Worm (Caenorhabditis elegans) whole organism, L1 larva: ENCODE data around the gene F09C12.8.

Experiments
- F16B12.6 ChIP-seq: fragments of 150-350 bp; optimal IDR thresholded peaks from 2 replicates; lab custom pipeline; 2014; ENCODE audit warnings: missing biosample characterization, missing genetic modification characterization
- Y116A8C.19 ChIP-seq: sonication (generic microtip); optimal IDR thresholded peaks from 2 replicates; lab custom pipeline; 2016; ENCODE audit warnings: missing compliant biosample characterization, missing genetic modification characterization, borderline replicate concordance
- aha-1 ChIP-seq: fragments of 150-350 bp; optimal IDR thresholded peaks from 2 replicates; lab custom pipeline; 2014; ENCODE audit warnings: missing biosample characterization, missing genetic modification characterization
- alr-1 ChIP-seq: fragments of 200-800 bp; sonication (Bioruptor generic); optimal IDR thresholded peaks from 2 replicates; lab custom pipeline; 2018; ENCODE audit warnings: borderline replicate concordance, mild to moderate bottlenecking, missing genetic modification characterization, missing compliant biosample characterization
- aly-2 ChIP-seq: fragments of 150-350 bp; optimal IDR thresholded peaks from 2 replicates; lab custom pipeline; 2014; ENCODE audit warnings: missing biosample characterization, missing genetic modification characterization
- ama-1 ChIP-seq: fragments of 150-350 bp; optimal IDR thresholded peaks from 2 replicates; lab custom pipeline; 2014
- blmp-1 ChIP-seq: fragments of 150-350 bp; optimal IDR thresholded peaks from 2 replicates; lab custom pipeline; 2014; ENCODE audit warnings: missing biosample characterization, missing genetic modification characterization
- ceh-63 ChIP-seq: fragments of 200-800 bp; sonication (Bioruptor generic); optimal IDR thresholded peaks from 2 replicates; lab custom pipeline; 2018; ENCODE audit warnings: mild to moderate bottlenecking, missing genetic modification characterization, missing compliant biosample characterization
- ceh-82 ChIP-seq, 3 experiments: fragments of 150-350 bp in 1 of 3; sonication (generic microtip) in 2 of 3; optimal IDR thresholded peaks; 2 replicates each; lab custom pipeline; 2014 to 2017; ENCODE audit warnings: missing biosample characterization in 3 of 3, missing genetic modification characterization in 3 of 3
- ceh-90 ChIP-seq: sonication (generic microtip); optimal IDR thresholded peaks from 2 replicates; lab custom pipeline; 2016; ENCODE audit warnings: missing genetic modification characterization, missing compliant biosample characterization
- ces-1 ChIP-seq: fragments of 150-350 bp; optimal IDR thresholded peaks from 2 replicates; lab custom pipeline; 2014; ENCODE audit warnings: missing biosample characterization, missing genetic modification reagents, missing genetic modification characterization
- dpl-1 ChIP-seq, 3 experiments: fragments of 150-350 bp in 2 of 3; sonication (generic microtip) in 1 of 3; optimal IDR thresholded peaks; 2 replicates each; lab custom pipeline; 2014 to 2017; ENCODE audit warnings: missing biosample characterization in 3 of 3, missing genetic modification characterization in 3 of 3, missing genetic modification reagents in 3 of 3
- egl-27 ChIP-seq, 2 experiments: fragments of 150-350 bp in 1 of 2; sonication (generic microtip); optimal IDR thresholded peaks; 3 replicates each; lab custom pipeline; 2017 to 2018; ENCODE audit warnings: missing biosample characterization in 2 of 2, missing genetic modification characterization in 2 of 2, missing genetic modification reagents in 2 of 2
- elt-2 ChIP-seq: sonication (generic microtip); optimal IDR thresholded peaks from 2 replicates; lab custom pipeline; 2016; ENCODE audit warnings: missing genetic modification characterization, mild to moderate bottlenecking, inconsistent platforms, missing compliant biosample characterization, missing genetic modification reagents
- elt-3 ChIP-seq, 6 experiments: fragments of 150-350 bp in 1 of 6; sonication (generic microtip); optimal IDR thresholded peaks; 2 replicates each; lab custom pipeline; 2017 to 2018; ENCODE audit warnings: missing biosample characterization in 6 of 6, missing genetic modification characterization in 6 of 6, inconsistent platforms in 1 of 6
- fkh-4 ChIP-seq: sonication (generic microtip); optimal IDR thresholded peaks from 2 replicates; lab custom pipeline; 2016; ENCODE audit warnings: missing compliant biosample characterization, missing genetic modification characterization, borderline replicate concordance
- fkh-8 ChIP-seq: sonication (generic microtip); optimal IDR thresholded peaks from 2 replicates; lab custom pipeline; 2016; ENCODE audit warnings: mild to moderate bottlenecking, missing genetic modification characterization, missing compliant biosample characterization
- hlh-4 ChIP-seq: sonication (generic microtip); optimal IDR thresholded peaks from 2 replicates; lab custom pipeline; 2016; ENCODE audit warnings: mild to moderate bottlenecking, missing genetic modification characterization, missing compliant biosample characterization
- hpl-2 ChIP-seq: fragments of 150-350 bp; optimal IDR thresholded peaks from 2 replicates; lab custom pipeline; 2014; ENCODE audit warnings: missing biosample characterization, missing genetic modification reagents, missing genetic modification characterization
- irx-1 ChIP-seq: sonication (generic microtip); optimal IDR thresholded peaks from 2 replicates; lab custom pipeline; 2016; ENCODE audit warnings: missing genetic modification characterization, missing compliant biosample characterization
- isw-1 ChIP-seq: fragments of 200-800 bp; sonication (Bioruptor generic); IDR thresholded peaks from 2 replicates; pipeline ENCODE4 v1.3.6; 2022; ENCODE audit warnings: missing genetic modification characterization, missing compliant biosample characterization
- lin-15B ChIP-seq: fragments of 150-350 bp; sonication (generic microtip); optimal IDR thresholded peaks from 3 replicates; lab custom pipeline; 2014; ENCODE audit warnings: missing biosample characterization, missing genetic modification characterization
- lin-35 ChIP-seq, 2 experiments: fragments of 150-350 bp; optimal IDR thresholded peaks; 2 replicates each; lab custom pipeline; 2014; ENCODE audit warnings: missing biosample characterization in 2 of 2, missing genetic modification characterization in 2 of 2, missing genetic modification reagents in 2 of 2
- lin-39 ChIP-seq: fragments of 150-350 bp; optimal IDR thresholded peaks from 2 replicates; lab custom pipeline; 2014; ENCODE audit warnings: missing biosample characterization, missing genetic modification reagents, missing genetic modification characterization
- lir-3 ChIP-seq: sonication (generic microtip); optimal IDR thresholded peaks from 2 replicates; lab custom pipeline; 2016; ENCODE audit warnings: mild to moderate bottlenecking, missing genetic modification characterization, moderate library complexity, missing compliant biosample characterization; ENCODE audit not compliant: poor library complexity
- mab-9 ChIP-seq: fragments of 200-800 bp; sonication (Bioruptor generic); IDR thresholded peaks from 2 replicates; pipeline ENCODE4 v1.3.6; 2022; ENCODE audit warnings: missing genetic modification reagents, missing genetic modification characterization, missing compliant biosample characterization
- mef-2 ChIP-seq: fragments of 150-350 bp; optimal IDR thresholded peaks from 2 replicates; lab custom pipeline; 2014; ENCODE audit warnings: missing biosample characterization, missing genetic modification characterization
- nhr-11 ChIP-seq: fragments of 150-350 bp; optimal IDR thresholded peaks from 2 replicates; lab custom pipeline; 2014; ENCODE audit warnings: missing biosample characterization, missing genetic modification characterization
- nhr-19 ChIP-seq: fragments of 200-800 bp; sonication (Bioruptor generic); conservative IDR thresholded peaks from 2 replicates; pipeline ENCODE4 v1.3.6; 2022; ENCODE audit warnings: missing genetic modification characterization, missing compliant biosample characterization
- nhr-237 ChIP-seq: fragments of 150-350 bp; optimal IDR thresholded peaks from 2 replicates; lab custom pipeline; 2014; ENCODE audit warnings: missing biosample characterization, missing genetic modification characterization
- nhr-71 ChIP-seq: sonication (generic microtip); optimal IDR thresholded peaks from 2 replicates; lab custom pipeline; 2016; ENCODE audit warnings: mild to moderate bottlenecking, missing genetic modification characterization, moderate library complexity, missing compliant biosample characterization
- nhr-76 ChIP-seq: sonication (generic microtip); optimal IDR thresholded peaks from 2 replicates; lab custom pipeline; 2017; ENCODE audit warnings: missing biosample characterization, missing genetic modification characterization
- nhr-84 ChIP-seq: sonication (generic microtip); optimal IDR thresholded peaks from 2 replicates; lab custom pipeline; 2017; ENCODE audit warnings: missing biosample characterization, missing genetic modification characterization
- nhr-85 ChIP-seq: sonication (generic microtip); peaks from one replicate; lab custom pipeline; 2016; ENCODE audit warnings: missing genetic modification characterization, inconsistent platforms, missing compliant biosample characterization
- nhr-90 ChIP-seq: sonication (generic microtip); optimal IDR thresholded peaks from 2 replicates; lab custom pipeline; 2016; ENCODE audit warnings: mild to moderate bottlenecking, missing genetic modification characterization, missing compliant biosample characterization; ENCODE audit not compliant: poor library complexity
- pag-3 ChIP-seq: sonication (generic microtip); optimal IDR thresholded peaks from 2 replicates; lab custom pipeline; 2017; ENCODE audit warnings: missing genetic modification characterization, mild to moderate bottlenecking, missing compliant biosample characterization, antibody characterized with exemption, borderline replicate concordance; ENCODE audit not compliant: insufficient read depth
- pax-3 ChIP-seq: fragments of 200-800 bp; sonication (Bioruptor generic); optimal IDR thresholded peaks from 2 replicates; lab custom pipeline; 2018; ENCODE audit warnings: mild to moderate bottlenecking, missing genetic modification characterization, moderate library complexity, missing compliant biosample characterization
- skn-1 ChIP-seq: fragments of 150-350 bp; optimal IDR thresholded peaks from 2 replicates; lab custom pipeline; 2014; ENCODE audit warnings: missing biosample characterization, missing genetic modification characterization
- snpc-4 ChIP-seq: fragments of 150-350 bp; optimal IDR thresholded peaks from 2 replicates; lab custom pipeline; 2014; ENCODE audit warnings: missing biosample characterization, missing genetic modification characterization
- snu-23 ChIP-seq: sonication (generic microtip); optimal IDR thresholded peaks from 2 replicates; lab custom pipeline; 2016; ENCODE audit warnings: missing genetic modification characterization, missing compliant biosample characterization
- sptf-1 ChIP-seq: fragments of 150-350 bp; optimal IDR thresholded peaks from 2 replicates; lab custom pipeline; 2014; ENCODE audit warnings: missing biosample characterization, missing genetic modification characterization
- swsn-7 ChIP-seq: sonication (generic microtip); optimal IDR thresholded peaks from 2 replicates; lab custom pipeline; 2016; ENCODE audit warnings: missing genetic modification characterization, missing compliant biosample characterization
- unc-130 ChIP-seq: fragments of 150-350 bp; optimal IDR thresholded peaks from 2 replicates; lab custom pipeline; 2017; ENCODE audit warnings: missing biosample characterization, missing genetic modification characterization, inconsistent platforms
- unc-30 ChIP-seq: sonication (generic microtip); optimal IDR thresholded peaks from 2 replicates; lab custom pipeline; 2017; ENCODE audit warnings: missing biosample characterization, missing genetic modification characterization
- unc-62 ChIP-seq: fragments of 150-350 bp; optimal IDR thresholded peaks from 2 replicates; lab custom pipeline; 2014; ENCODE audit warnings: missing biosample characterization, missing genetic modification reagents, missing genetic modification characterization
- vab-15 ChIP-seq: sonication (generic microtip); optimal IDR thresholded peaks from 2 replicates; lab custom pipeline; 2017; ENCODE audit warnings: missing genotype, mild to moderate bottlenecking, missing genetic modification characterization, missing compliant biosample characterization
- xbp-1 ChIP-seq: sonication (generic microtip); optimal IDR thresholded peaks from 2 replicates; lab custom pipeline; 2016; ENCODE audit warnings: missing genetic modification characterization, missing compliant biosample characterization
- zag-1 ChIP-seq: fragments of 150-350 bp; optimal IDR thresholded peaks from 2 replicates; lab custom pipeline; 2014; ENCODE audit warnings: missing biosample characterization, missing genetic modification characterization

F09C12.8 gene

DNA sequence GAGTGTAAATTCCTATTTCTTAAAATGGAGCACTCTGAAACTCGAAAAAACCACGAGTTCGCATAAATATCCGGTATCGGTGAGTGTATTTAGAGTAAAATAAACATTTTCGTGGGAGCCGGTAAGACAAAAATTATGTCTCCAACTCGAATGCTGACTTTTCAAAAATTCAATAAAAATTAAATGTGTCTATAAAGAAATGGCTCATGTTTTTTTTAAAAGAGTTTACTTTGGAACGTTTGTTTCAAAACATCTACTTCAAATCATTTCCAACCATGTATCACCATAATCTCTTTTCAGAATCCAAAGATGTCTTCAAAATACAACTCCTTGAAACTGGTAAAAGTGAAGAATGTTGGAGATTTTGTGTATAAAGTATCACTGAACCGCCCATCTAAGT is 30.4 kb downstream of the F09C12.8 start, which contains the start of gene F58A6.1:
F58A6.1 (plus strand) TSS at position 301 of the 400 bp plus-strand sequence.
- TF ChIP-seq nhr-76 (tag; lab: Kevin White, UChicago) (no peak), aha-1 (tag; lab: Kevin White, UChicago) (no peak), xbp-1 (no peak), pax-3 (no peak), ceh-90 (tag; lab: Kevin White, UChicago) (no peak), pag-3 (tag; lab: Kevin White, UChicago) (no peak), zag-1 (tag; lab: Kevin White, UChicago) (no peak), snu-23 (no peak), lir-3 (tag; lab: Kevin White, UChicago) (no peak), dpl-1 (GFP tag; optimal IDR thresholded peaks at IDR 0.05; lab: Kevin White, UChicago) (no peak), ama-1 (lab: Kevin White, UChicago) (no peak), mab-9 (no peak), Y116A8C.19 (tag; lab: Kevin White, UChicago) (no peak)

DNA sequence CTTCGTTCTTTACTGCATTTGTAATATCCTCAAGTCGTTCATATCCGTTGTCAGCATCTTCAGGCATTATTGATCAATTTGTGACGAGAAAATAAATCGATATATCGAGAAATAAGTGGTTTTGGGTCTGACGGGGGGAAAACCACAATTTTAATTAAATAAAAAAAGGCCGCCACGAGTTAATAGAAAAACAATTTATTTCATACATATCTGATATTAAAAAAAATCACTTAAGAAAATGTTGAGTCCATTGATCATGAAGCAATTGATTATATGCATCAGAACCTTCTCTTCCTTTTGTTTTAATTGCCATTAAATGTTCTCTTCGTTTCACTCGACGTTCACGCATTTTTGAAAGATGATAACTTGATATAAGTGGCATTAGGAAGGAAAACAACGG is 36.2 kb downstream of the F09C12.8 start, which contains the start of gene F58A6.5:
F58A6.5 (minus strand) TSS at position 101 of the 400 bp plus-strand sequence.
- TF ChIP-seq snpc-4 (no peak), F16B12.6 (tag; lab: Kevin White, UChicago) (no peak), unc-130 (tag; lab: Kevin White, UChicago) (no peak), lin-15B (tag; lab: Kevin White, UChicago) (no peak), nhr-90 (no peak), hpl-2 (GFP tag; lab: Kevin White, UChicago) (no peak), isw-1 (no peak), alr-1 (tag; lab: Kevin White, UChicago) (no peak), unc-30 (tag; lab: Kevin White, UChicago) (no peak), ceh-63 (GFP tag; lab: Kevin White, UChicago) (no peak), ceh-90 (tag; lab: Kevin White, UChicago) (no peak), fkh-8 (tag; lab: Kevin White, UChicago) (no peak), sptf-1 (tag; lab: Kevin White, UChicago) (no peak), lin-35 (GFP tag; optimal IDR thresholded peaks at IDR 0.05; lab: Kevin White, UChicago) (no peak), elt-2 (tag; lab: Kevin White, UChicago) (no peak), fkh-4 (tag; lab: Kevin White, UChicago) (no peak), irx-1 (no peak), nhr-11 (tag; lab: Kevin White, UChicago) (no peak)

DNA sequence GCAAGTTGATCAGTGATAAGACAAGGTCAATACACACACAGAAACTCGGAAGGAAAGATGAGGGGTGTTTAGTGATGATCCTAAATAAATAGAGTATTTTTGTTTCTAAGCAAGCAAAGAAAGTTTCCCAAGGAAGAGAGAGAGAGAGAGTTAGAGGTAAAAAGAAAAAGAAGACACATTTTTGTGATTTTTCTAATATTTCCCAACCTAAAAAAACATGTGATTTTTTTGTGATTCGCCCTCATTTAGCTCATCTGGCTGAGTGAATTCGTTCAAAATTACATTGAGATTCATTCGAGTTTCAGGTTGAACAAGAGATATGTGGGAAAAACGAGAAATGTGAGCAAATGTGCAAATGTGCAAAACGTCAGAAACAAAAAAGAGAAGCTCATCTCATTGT is 38.6 kb downstream of the F09C12.8 start, which contains the start of gene srb-16:
srb-16 (minus strand) TSS at position 101 of the 400 bp plus-strand sequence.
- TF ChIP-seq aly-2 (no peak), lin-35 (GFP tag; optimal IDR thresholded peaks at IDR 0.05; lab: Kevin White, UChicago) (no peak), nhr-19 (GFP tag; lab: Robert Waterston, UW) (no peak), hlh-4 (no peak), vab-15 (tag; lab: Kevin White, UChicago) (no peak), ces-1 (GFP tag; lab: Kevin White, UChicago) (no peak), mef-2 (tag; lab: Kevin White, UChicago) (no peak), nhr-237 (tag; lab: Kevin White, UChicago) (no peak)

DNA sequence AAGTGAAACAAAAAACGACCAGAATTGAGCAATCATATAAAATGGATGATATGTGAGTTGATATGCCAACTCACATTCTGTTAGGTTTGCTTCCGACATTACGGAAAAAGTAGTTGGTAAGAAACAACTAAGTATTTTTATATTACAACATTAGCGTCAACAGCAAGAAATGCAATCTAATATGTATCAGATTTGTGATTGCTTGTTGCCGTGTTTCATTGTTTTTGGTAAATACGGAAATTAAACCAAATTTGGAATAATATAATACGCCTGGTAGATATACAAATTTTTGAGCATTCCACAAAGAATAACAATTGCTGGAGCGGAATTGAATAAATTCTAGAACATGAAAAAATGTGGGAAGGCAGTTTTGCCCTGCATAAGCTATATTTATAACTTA is 42.4 kb downstream of the F09C12.8 start, which contains the start of gene srb-12:
srb-12 (minus strand) TSS at position 101 of the 400 bp plus-strand sequence.
- TF ChIP-seq blmp-1 (tag; lab: Kevin White, UChicago) (no peak), unc-62 (GFP tag; lab: Kevin White, UChicago) (no peak), lin-39 (tag; lab: Kevin White, UChicago) (no peak), swsn-7 (tag; lab: Kevin White, UChicago) (no peak), pag-3 (tag; lab: Kevin White, UChicago) (no peak), alr-1 (tag; lab: Kevin White, UChicago) (no peak), fkh-8 (tag; lab: Kevin White, UChicago) (no peak), lin-15B (tag; lab: Kevin White, UChicago) (no peak), egl-27 (tag; optimal IDR thresholded peaks at IDR 0.05; lab: Kevin White, UChicago) (no peak), xbp-1 (no peak), skn-1 (tag; lab: Kevin White, UChicago) (no peak), nhr-84 (tag; lab: Kevin White, UChicago) (no peak), nhr-85 (no peak), unc-130 (tag; lab: Kevin White, UChicago) (no peak), elt-3 (tag; optimal IDR thresholded peaks at IDR 0.05; lab: Kevin White, UChicago) (no peak), ama-1 (lab: Kevin White, UChicago) (no peak), ceh-82 (tag; optimal IDR thresholded peaks at IDR 0.05; lab: Kevin White, UChicago) (no peak), aha-1 (tag; lab: Kevin White, UChicago) (no peak), nhr-71 (tag; lab: Kevin White, UChicago) (no peak)
